Worm (Caenorhabditis elegans): Measurements from ENCODE around the gene Y47D7A.3.

Gene Y47D7A.3

DNA sequence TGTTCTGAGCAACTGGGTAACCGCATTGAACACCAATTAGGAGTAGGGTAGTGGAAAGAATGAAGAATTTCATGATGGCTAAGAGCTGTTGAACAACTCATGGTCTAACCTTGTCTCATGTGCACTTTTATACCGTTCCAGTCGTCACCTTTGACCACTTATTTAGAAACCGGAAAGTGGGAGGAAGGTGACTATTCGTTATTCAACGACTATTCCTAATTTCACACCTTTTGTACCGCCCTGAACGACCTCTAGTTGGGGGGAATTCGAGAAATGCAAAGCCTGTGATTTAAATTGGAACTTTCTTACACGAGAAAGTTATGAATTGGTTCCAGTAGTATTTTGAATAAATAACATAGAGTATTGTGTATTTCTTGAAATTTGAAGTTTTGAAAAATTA lies 18.8 kb downstream of the Y47D7A.3 start, which contains the start of gene Y47D7A.12:
Gene Y47D7A.12 (minus strand): TSS at position 101 of the 400 bp plus-strand sequence.
- TF ChIP-seq nhr-25 (tag; optimal IDR thresholded peaks at IDR 0.05) (no peak), F13H6.1 (tag; optimal IDR thresholded peaks at IDR 0.05) (no peak), crh-2 (tag; optimal IDR thresholded peaks at IDR 0.05) (no peak), ztf-4 (tag; optimal IDR thresholded peaks at IDR 0.05) (no peak), elt-3 (tag; optimal IDR thresholded peaks at IDR 0.05) (no peak)

ce11 chrV:4432783-4433237 lies 22.1 kb downstream of the Y47D7A.3 start, which contains the start of gene Y47D7A.15:
Y47D7A.15 (minus strand) TSS chrV:4433187.
- TF ChIP-seq ZK546.5 (tag; optimal IDR thresholded peaks at IDR 0.05) (no peak), unc-62 (GFP tag; optimal IDR thresholded peaks at IDR 0.05) (no peak), nhr-10 (tag; optimal IDR thresholded peaks at IDR 0.05) (no peak), ceh-16 (tag; optimal IDR thresholded peaks at IDR 0.05) (no peak), nhr-21 (tag; optimal IDR thresholded peaks at IDR 0.05) (no peak), nhr-12 (tag; optimal IDR thresholded peaks at IDR 0.05) (no peak), mab-5 (tag; optimal IDR thresholded peaks at IDR 0.05) (no peak), C34F6.9 (tag; optimal IDR thresholded peaks at IDR 0.05) (no peak), skn-1 (tag; optimal IDR thresholded peaks at IDR 0.05) (no peak), lin-39 (tag; optimal IDR thresholded peaks at IDR 0.05) (no peak), ama-1 (optimal IDR thresholded peaks at IDR 0.05) (no peak), lin-11 (tag; optimal IDR thresholded peaks at IDR 0.05) (no peak), blmp-1 (tag; optimal IDR thresholded peaks at IDR 0.05; ENCODE audit: insufficient read depth) (no peak), snpc-4 (tag; optimal IDR thresholded peaks at IDR 0.05) (no peak), nhr-11 (tag; optimal IDR thresholded peaks at IDR 0.05) (no peak), ztf-4 (tag; optimal IDR thresholded peaks at IDR 0.05) (no peak), nhr-77 (tag; optimal IDR thresholded peaks at IDR 0.05) (no peak), lsy-2 (tag; optimal IDR thresholded peaks at IDR 0.05) (no peak)

DNA sequence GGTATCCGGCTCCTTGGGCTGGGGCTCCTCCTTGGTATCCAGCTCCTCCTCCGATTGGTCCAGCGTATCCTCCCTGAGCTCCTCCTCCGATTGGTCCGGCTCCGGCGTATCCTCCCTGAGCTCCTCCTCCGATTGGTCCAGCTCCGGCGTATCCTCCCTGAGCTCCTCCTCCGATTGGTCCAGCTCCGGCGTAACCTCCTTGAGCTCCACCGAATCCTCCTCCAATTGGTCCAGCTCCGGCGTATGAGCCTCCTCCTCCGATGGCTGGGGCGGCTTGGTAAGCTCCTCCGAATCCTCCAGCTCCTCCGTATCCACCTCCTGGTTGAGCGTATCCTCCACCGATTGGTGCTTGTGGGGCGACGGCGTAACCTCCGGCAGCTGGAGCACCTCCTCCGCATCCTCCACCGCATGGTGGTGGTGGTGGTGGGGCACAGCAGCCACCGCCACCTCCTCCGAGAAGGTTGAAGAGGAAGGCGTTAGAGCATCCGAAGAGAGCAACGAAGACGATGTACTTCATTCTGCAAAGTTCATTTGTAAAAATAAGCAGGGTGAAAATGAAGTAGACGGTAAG lies 24.8 kb downstream of the Y47D7A.3 start, which contains the start of gene Y47D7A.13:
Gene Y47D7A.13 (minus strand): TSS at position 517 of the 571 bp plus-strand sequence.
- TF ChIP-seq dmd-4 (tag; optimal IDR thresholded peaks at IDR 0.05): no peak
- TF ChIP-seq lsy-2 (tag; optimal IDR thresholded peaks at IDR 0.05): no peak
- TF ChIP-seq nhr-237 (tag; optimal IDR thresholded peaks at IDR 0.05): no peak
- no peak for TF ChIP-seq R02D3.7 (tag; optimal IDR thresholded peaks at IDR 0.05)
- TF ChIP-seq nhr-25 (tag; optimal IDR thresholded peaks at IDR 0.05): no peak
- no peak for TF ChIP-seq nhr-11 (tag; optimal IDR thresholded peaks at IDR 0.05)
- no peak for TF ChIP-seq ztf-4 (tag; optimal IDR thresholded peaks at IDR 0.05)
- no peak for TF ChIP-seq lin-11 (tag; optimal IDR thresholded peaks at IDR 0.05)
- no peak for TF ChIP-seq Y55F3AM.14 (GFP tag; optimal IDR thresholded peaks at IDR 0.05)
- TF ChIP-seq ceh-82 (tag; optimal IDR thresholded peaks at IDR 0.05): no peak
- TF ChIP-seq sem-4 (tag; optimal IDR thresholded peaks at IDR 0.05): no peak
- no peak for TF ChIP-seq ZK546.5 (tag; optimal IDR thresholded peaks at IDR 0.05)

- TF ChIP-seq elt-1 (tag; optimal IDR thresholded peaks at IDR 0.05) (no peak), blmp-1 (tag; optimal IDR thresholded peaks at IDR 0.05; ENCODE audit: insufficient read depth) (peak; percentile 61), nhr-25 (tag; optimal IDR thresholded peaks at IDR 0.05) (peak; percentile 17)
Measured at ce11 chrV:4437215-4437614, 26.5 kb downstream of the Y47D7A.3 start.

ce11 chrV:4442749-4443381 lies 32.1 kb downstream of the Y47D7A.3 start, which contains the start of gene rft-1:
rft-1 (minus strand) TSS chrV:4443223.
- TF ChIP-seq fos-1 (tag; optimal IDR thresholded peaks at IDR 0.05): peak; percentile 58
- TF ChIP-seq ama-1 (optimal IDR thresholded peaks at IDR 0.05): no peak

DNA sequence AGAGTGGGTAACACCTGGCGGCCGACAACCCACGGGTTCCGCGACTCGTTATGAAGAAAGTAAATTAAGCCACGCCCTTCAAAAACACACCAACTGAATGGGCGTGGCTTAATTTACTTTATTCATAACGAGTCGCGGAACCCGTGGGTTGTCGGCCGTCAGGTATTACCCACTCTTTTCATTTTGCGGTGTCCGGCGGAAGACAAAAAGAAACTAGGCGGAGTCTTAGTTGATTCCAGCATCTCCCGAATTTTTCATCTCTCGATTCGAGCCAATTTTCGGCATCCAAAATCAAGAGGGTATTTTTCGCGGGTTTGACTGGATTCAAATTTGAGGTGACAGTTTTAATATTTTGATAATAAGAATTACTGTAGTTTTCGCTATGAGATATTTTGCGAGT lies 36.9 kb downstream of the Y47D7A.3 start:
- TF ChIP-seq elt-3 (tag; optimal IDR thresholded peaks at IDR 0.05) (no peak), skn-1 (tag; optimal IDR thresholded peaks at IDR 0.05) (no peak), nhr-77 (tag; optimal IDR thresholded peaks at IDR 0.05) (no peak), ceh-82 (tag; optimal IDR thresholded peaks at IDR 0.05) (no peak), snpc-4 (tag; optimal IDR thresholded peaks at IDR 0.05) (no peak), lin-11 (tag; optimal IDR thresholded peaks at IDR 0.05) (no peak), sma-3 (GFP tag; optimal IDR thresholded peaks at IDR 0.05) (no peak), lin-13 (GFP tag; optimal IDR thresholded peaks at IDR 0.05) (no peak), nhr-6 (tag; optimal IDR thresholded peaks at IDR 0.05) (no peak), sma-9 (GFP tag; optimal IDR thresholded peaks at IDR 0.05) (no peak), sma-9 (tag; optimal IDR thresholded peaks at IDR 0.05) (no peak), aly-2 (tag; optimal IDR thresholded peaks at IDR 0.05) (no peak), nhr-23 (tag; optimal IDR thresholded peaks at IDR 0.05) (no peak), unc-39 (tag; optimal IDR thresholded peaks at IDR 0.05) (no peak), gmeb-1 (tag; optimal IDR thresholded peaks at IDR 0.05) (no peak)
